Fruit fly (Drosophila melanogaster) S2 (cell line): ENCODE results near the gene CG14326.

Experiments used
- CG8478 ChIP-seq: fragments of >200 bp; optimal IDR thresholded peaks from 2 replicates; lab custom pipeline; 2018
- CTCF ChIP-seq, 2 experiments: fragments of >200 bp; optimal IDR thresholded peaks; 2 replicates each; lab custom pipeline; 2018

DNA sequence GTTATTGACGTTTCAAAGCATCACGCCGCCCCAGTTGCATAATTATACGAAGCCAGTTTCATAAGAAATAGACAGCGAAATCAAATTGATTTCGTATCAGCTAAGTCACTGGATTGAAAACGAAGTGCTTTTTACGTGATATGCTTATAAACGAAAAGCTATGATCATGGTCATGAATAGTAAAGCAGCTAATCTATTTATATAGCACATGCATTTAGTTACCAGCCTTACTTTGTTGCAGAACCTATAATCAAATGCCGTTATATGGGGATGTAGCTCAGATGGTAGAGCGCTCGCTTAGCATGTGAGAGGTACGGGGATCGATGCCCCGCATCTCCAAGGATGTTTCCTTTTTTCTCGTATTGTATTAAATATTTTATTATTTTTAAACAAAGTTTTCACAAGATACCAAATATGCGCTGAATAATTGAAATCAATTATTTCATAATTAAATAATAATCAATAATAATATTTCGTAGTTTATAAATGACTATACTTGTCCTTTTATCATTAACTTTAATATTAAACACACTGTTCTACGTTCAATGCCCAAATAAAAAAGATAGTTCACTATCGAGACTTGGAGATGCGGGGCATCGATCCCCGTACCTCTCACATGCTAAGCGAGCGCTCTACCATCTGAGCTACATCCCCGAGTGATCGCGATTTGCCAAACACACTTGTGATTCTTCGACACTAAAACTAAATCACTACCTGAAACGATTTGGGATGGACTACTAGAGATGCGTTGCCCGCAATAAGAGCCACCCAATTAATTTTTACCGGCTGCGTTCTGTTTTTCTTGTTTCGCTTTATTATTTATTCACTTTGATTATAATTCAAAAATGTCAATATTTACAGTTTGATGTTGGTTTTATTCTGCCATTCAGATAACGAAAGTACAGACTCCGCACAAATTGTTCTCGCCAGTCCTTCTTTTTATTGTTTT lies 27.5 kb downstream of the CG14326 start:
- no peak for TF ChIP-seq CG8478 (lab: Kevin White, UChicago)
- TF ChIP-seq CTCF (optimal IDR thresholded peaks at IDR 0.05; lab: Kevin White, UChicago), result no peak
